Worm (Caenorhabditis elegans) whole organism, early embryonic: ENCODE results near the gene R01H2.4.

Experiments used
- B0310.2 ChIP-seq: sonication (generic microtip); optimal IDR thresholded peaks from 2 replicates; lab custom pipeline; 2016; ENCODE audit warnings: mild to moderate bottlenecking, missing genetic modification characterization, missing compliant biosample characterization
- F13C5.2 ChIP-seq: sonication (generic microtip); optimal IDR thresholded peaks from 2 replicates; lab custom pipeline; 2017; ENCODE audit warnings: mild to moderate bottlenecking, missing genetic modification characterization, inconsistent platforms, missing compliant biosample characterization
- aly-1 ChIP-seq: sonication (generic microtip); optimal IDR thresholded peaks from 2 replicates; lab custom pipeline; 2016; ENCODE audit warnings: missing genetic modification characterization, missing compliant biosample characterization
- ama-1 ChIP-seq: fragments of 150-350 bp; optimal IDR thresholded peaks from 2 replicates; lab custom pipeline; 2014
- ceh-13 ChIP-seq: fragments of 200-800 bp; sonication (Bioruptor generic); optimal IDR thresholded peaks from 2 replicates; lab custom pipeline; 2018; ENCODE audit warnings: mild to moderate bottlenecking, missing genetic modification characterization, missing compliant biosample characterization
- ceh-36 ChIP-seq: sonication (generic microtip); optimal IDR thresholded peaks from 2 replicates; lab custom pipeline; 2016; ENCODE audit warnings: missing genetic modification characterization, inconsistent platforms, missing compliant biosample characterization
- ets-7 ChIP-seq: sonication (generic microtip); optimal IDR thresholded peaks from 2 replicates; lab custom pipeline; 2016; ENCODE audit warnings: missing genotype, missing genetic modification characterization, missing compliant biosample characterization
- flt-1 ChIP-seq: fragments of 200-800 bp; sonication (Bioruptor generic); IDR thresholded peaks from 2 replicates; pipeline ENCODE4 v1.3.6; 2022; ENCODE audit warnings: missing genetic modification characterization, missing compliant biosample characterization
- hmbx-1 ChIP-seq: sonication (generic microtip); optimal IDR thresholded peaks from 2 replicates; lab custom pipeline; 2016; ENCODE audit warnings: mild to moderate bottlenecking, missing genetic modification characterization, missing compliant biosample characterization
- hmg-4 ChIP-seq: fragments of 200-800 bp; sonication (Bioruptor generic); optimal IDR thresholded peaks from 2 replicates; lab custom pipeline; 2018; ENCODE audit warnings: mild to moderate bottlenecking, missing genetic modification characterization, missing compliant biosample characterization
- hnd-1 ChIP-seq: sonication (generic microtip); optimal IDR thresholded peaks from 2 replicates; lab custom pipeline; 2016; ENCODE audit warnings: missing genetic modification characterization, missing compliant biosample characterization
- pes-1 ChIP-seq: fragments of 200-800 bp; sonication (Bioruptor generic); IDR thresholded peaks from 2 replicates; pipeline ENCODE4 v1.3.6; 2022; ENCODE audit warnings: missing genetic modification reagents, missing genetic modification characterization, missing compliant biosample characterization
- scrt-1 ChIP-seq: fragments of 200-800 bp; sonication (Bioruptor generic); IDR thresholded peaks from 2 replicates; pipeline ENCODE4 v1.3.6; 2022; ENCODE audit warnings: missing genetic modification characterization, missing compliant biosample characterization
- sea-1 ChIP-seq: fragments of 200-800 bp; sonication (Bioruptor generic); conservative IDR thresholded peaks from 2 replicates; pipeline ENCODE4 v1.3.6; 2022; ENCODE audit warnings: missing genetic modification characterization, missing compliant biosample characterization
- tbx-11 ChIP-seq: fragments of 200-800 bp; sonication (Bioruptor generic); IDR thresholded peaks from 2 replicates; pipeline ENCODE4 v1.3.6; 2022; ENCODE audit warnings: missing genetic modification characterization, missing compliant biosample characterization
- tbx-37 ChIP-seq: fragments of 200-800 bp; sonication (Bioruptor generic); conservative IDR thresholded peaks from 2 replicates; pipeline ENCODE4 v1.3.6; 2022; ENCODE audit warnings: missing genetic modification reagents, missing genetic modification characterization, missing compliant biosample characterization
- tra-4 ChIP-seq: sonication (generic microtip); optimal IDR thresholded peaks from 2 replicates; lab custom pipeline; 2017; ENCODE audit warnings: missing genetic modification characterization, missing compliant biosample characterization

The R01H2.4 gene

ce11 chrIII:7056241-7056640 lies 7.8 kb downstream of the R01H2.4 start, which contains the start of gene R01H2.2:
Gene R01H2.2, plus strand, starts transcription at chrIII:7056541.
- no peak for TF ChIP-seq tbx-37 (GFP tag; lab: Robert Waterston, UW)
- no peak for TF ChIP-seq scrt-1 (GFP tag; lab: Robert Waterston, UW)
- no peak for TF ChIP-seq ama-1 (lab: Kevin White, UChicago)
- TF ChIP-seq tra-4, result no peak
- no peak for TF ChIP-seq hmbx-1 (tag; lab: Kevin White, UChicago)
- TF ChIP-seq hnd-1, result no peak
- TF ChIP-seq aly-1 (tag; lab: Kevin White, UChicago), result no peak
- no peak for TF ChIP-seq F13C5.2 (tag; lab: Kevin White, UChicago)
- no peak for TF ChIP-seq B0310.2 (tag; lab: Kevin White, UChicago)
- TF ChIP-seq hmg-4, result no peak
- TF ChIP-seq ets-7 (tag; lab: Kevin White, UChicago), result no peak
- TF ChIP-seq ceh-13 (GFP tag; lab: Kevin White, UChicago), result no peak
- TF ChIP-seq sea-1 (GFP tag; lab: Robert Waterston, UW), result no peak
- TF ChIP-seq flt-1 (GFP tag; lab: Robert Waterston, UW), result no peak
- no peak for TF ChIP-seq ceh-36

DNA sequence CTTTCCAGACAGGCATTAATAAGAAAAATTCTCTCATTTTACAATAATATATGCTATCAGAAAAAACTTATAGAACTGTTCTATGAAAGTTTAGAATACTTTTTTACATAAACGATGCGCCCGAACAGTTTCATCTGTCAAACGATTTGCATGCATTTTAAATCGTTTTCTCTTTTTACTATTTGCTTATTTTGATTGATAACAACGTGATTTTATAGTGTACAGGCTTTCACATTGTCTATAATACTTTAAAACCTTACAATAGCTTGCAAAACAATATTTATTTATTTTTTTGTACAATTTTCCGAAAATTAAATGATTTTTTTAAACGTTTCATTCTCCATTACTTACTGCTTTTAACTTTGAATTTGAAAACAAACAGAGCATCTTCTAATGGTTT lies 18.4 kb downstream of the R01H2.4 start, which contains the start of gene R01H2.7:
TSS of gene R01H2.7 (minus strand) at position 101 of the 400 bp plus-strand sequence.
- TF ChIP-seq hnd-1 (no peak), sea-1 (GFP tag; lab: Robert Waterston, UW) (no peak), tra-4 (no peak), ama-1 (lab: Kevin White, UChicago) (no peak), pes-1 (GFP tag; lab: Robert Waterston, UW) (no peak)

ce11 chrIII:7034252-7035223 lies 29.5 kb downstream of the R01H2.4 start:
- no peak for TF ChIP-seq tra-4

DNA sequence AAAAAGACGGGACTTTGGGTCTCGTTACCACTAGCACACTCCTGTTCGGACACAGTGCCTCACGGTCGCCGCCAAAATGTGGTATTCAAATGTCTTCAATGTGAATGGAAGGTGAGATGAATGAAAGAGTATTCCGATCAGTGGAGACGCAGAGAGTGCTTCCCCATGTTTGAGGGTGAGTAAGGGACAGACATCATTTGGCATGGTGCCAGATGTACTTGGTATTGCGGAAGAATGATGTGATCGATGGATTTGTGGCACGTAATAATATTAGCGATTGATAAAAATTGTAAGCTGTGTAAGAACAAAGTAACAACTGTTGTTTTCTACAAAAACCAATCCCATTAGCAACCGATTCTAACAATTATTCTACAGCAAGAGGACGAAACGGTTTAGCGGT lies 32.0 kb downstream of the R01H2.4 start:
- TF ChIP-seq scrt-1 (GFP tag; lab: Robert Waterston, UW) (no peak), ceh-36 (no peak), B0310.2 (tag; lab: Kevin White, UChicago) (no peak), flt-1 (GFP tag; lab: Robert Waterston, UW) (no peak), pes-1 (GFP tag; lab: Robert Waterston, UW) (no peak), ceh-13 (GFP tag; lab: Kevin White, UChicago) (no peak), ama-1 (lab: Kevin White, UChicago) (no peak), sea-1 (GFP tag; lab: Robert Waterston, UW) (no peak), hmbx-1 (tag; lab: Kevin White, UChicago) (no peak), F13C5.2 (tag; lab: Kevin White, UChicago) (no peak), tbx-11 (GFP tag; lab: Robert Waterston, UW) (no peak), aly-1 (tag; lab: Kevin White, UChicago) (no peak), tra-4 (no peak), hnd-1 (no peak), hmg-4 (no peak), tbx-37 (GFP tag; lab: Robert Waterston, UW) (no peak), ets-7 (tag; lab: Kevin White, UChicago) (no peak)

DNA sequence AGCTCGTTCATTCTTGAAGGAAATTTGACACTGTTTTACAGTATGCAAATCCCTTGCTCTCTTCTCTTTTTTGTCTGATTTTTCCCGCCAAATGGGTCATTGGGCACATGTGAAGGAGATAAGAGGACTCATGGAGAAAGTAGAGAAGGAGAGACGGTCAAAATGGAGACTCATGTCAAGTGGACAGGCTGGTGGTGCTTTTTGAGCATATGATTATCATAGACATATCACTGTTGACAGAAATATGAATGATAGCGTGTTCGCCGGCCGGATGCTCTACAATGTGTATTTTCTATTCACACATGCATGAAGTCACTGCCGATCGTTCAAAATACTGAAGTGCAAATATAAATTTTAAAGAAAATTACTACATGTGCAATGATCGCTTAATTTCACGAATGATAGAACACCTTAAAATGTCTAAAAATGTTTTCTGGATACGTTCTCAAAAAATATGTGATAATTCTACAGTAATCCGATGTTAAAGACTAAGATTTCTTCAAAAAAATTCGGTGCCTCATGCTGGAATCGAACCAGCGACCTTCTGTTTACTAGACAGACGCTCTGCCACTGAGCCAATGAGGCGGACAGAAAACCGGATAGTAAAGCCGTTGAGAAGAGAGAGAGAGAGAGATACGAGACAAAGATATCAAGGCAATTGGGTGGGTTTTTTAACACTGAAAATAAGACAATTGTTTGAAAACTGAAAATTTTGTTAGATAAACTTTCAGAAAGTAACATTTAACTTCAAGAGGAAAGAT lies 33.9 kb downstream of the R01H2.4 start:
- TF ChIP-seq flt-1 (GFP tag; lab: Robert Waterston, UW), result peak; percentile 71
- peak; percentile 50; the same call in 1 of the 2 replicates for TF ChIP-seq scrt-1 (GFP tag; lab: Robert Waterston, UW)
- peak; percentile 44 for TF ChIP-seq ceh-13 (GFP tag; lab: Kevin White, UChicago)
- no peak for TF ChIP-seq ets-7 (tag; lab: Kevin White, UChicago)
- peak; percentile 85 for TF ChIP-seq pes-1 (GFP tag; lab: Robert Waterston, UW)
- no peak for TF ChIP-seq tra-4
- TF ChIP-seq hnd-1, result peak; percentile 43
- TF ChIP-seq ama-1 (lab: Kevin White, UChicago), result no peak
- TF ChIP-seq F13C5.2 (tag; lab: Kevin White, UChicago), result peak; percentile 14
- TF ChIP-seq ceh-36, result peak; percentile 62
- no peak for TF ChIP-seq B0310.2 (tag; lab: Kevin White, UChicago)
- TF ChIP-seq tbx-37 (GFP tag; lab: Robert Waterston, UW), result 0 out of 2 replicates have a peak, but pooled peaks have one; percentile 41
- TF ChIP-seq hmg-4, result peak; percentile 62
- TF ChIP-seq tbx-11 (GFP tag; lab: Robert Waterston, UW), result peak; percentile 62
- TF ChIP-seq aly-1 (tag; lab: Kevin White, UChicago), result peak; percentile 4
- peak; percentile 61; the same call in 1 of the 2 replicates for TF ChIP-seq sea-1 (GFP tag; lab: Robert Waterston, UW)
- peak; percentile 27 for TF ChIP-seq hmbx-1 (tag; lab: Kevin White, UChicago)

ce11 chrIII:7029105-7029504 lies 35.0 kb downstream of the R01H2.4 start, which contains the start of gene cyk-1:
Gene cyk-1, minus strand, starts transcription at chrIII:7029205.
- TF ChIP-seq pes-1 (GFP tag; lab: Robert Waterston, UW), result no peak
- no peak for TF ChIP-seq scrt-1 (GFP tag; lab: Robert Waterston, UW)
- no peak for TF ChIP-seq ceh-36
- no peak for TF ChIP-seq ama-1 (lab: Kevin White, UChicago)
- TF ChIP-seq hnd-1, result no peak
- no peak for TF ChIP-seq tbx-37 (GFP tag; lab: Robert Waterston, UW)
- TF ChIP-seq B0310.2 (tag; lab: Kevin White, UChicago), result no peak
- TF ChIP-seq F13C5.2 (tag; lab: Kevin White, UChicago), result no peak
- TF ChIP-seq flt-1 (GFP tag; lab: Robert Waterston, UW), result no peak
- no peak for TF ChIP-seq ceh-13 (GFP tag; lab: Kevin White, UChicago)
- TF ChIP-seq tbx-11 (GFP tag; lab: Robert Waterston, UW), result no peak
- TF ChIP-seq sea-1 (GFP tag; lab: Robert Waterston, UW), result no peak
- TF ChIP-seq ets-7 (tag; lab: Kevin White, UChicago), result no peak
- TF ChIP-seq hmg-4, result no peak
- no peak for TF ChIP-seq hmbx-1 (tag; lab: Kevin White, UChicago)
- TF ChIP-seq aly-1 (tag; lab: Kevin White, UChicago), result no peak
- no peak for TF ChIP-seq tra-4
